Worm (Caenorhabditis elegans) whole organism, young adult: ENCODE measurements around the gene his-62.

Experiments
- C06A6.2 ChIP-seq: fragments of 200-800 bp; sonication (Bioruptor generic); conservative IDR thresholded peaks from 2 replicates; pipeline ENCODE4 v1.3.6; 2022; ENCODE audit warnings: missing genetic modification characterization, missing compliant biosample characterization
- dpff-1 ChIP-seq: sonication (generic microtip); optimal IDR thresholded peaks from 2 replicates; lab custom pipeline; 2017; ENCODE audit warnings: mild to moderate bottlenecking, missing genetic modification characterization, missing compliant biosample characterization
- nfya-1 ChIP-seq: sonication (generic microtip); optimal IDR thresholded peaks from 2 replicates; lab custom pipeline; 2017; ENCODE audit warnings: antibody characterized with exemption, missing compliant biosample characterization, missing genetic modification characterization, borderline replicate concordance; ENCODE audit not compliant: insufficient read depth
- snpc-4 ChIP-seq, 5 experiments: fragments of 150-350 bp in 1 of 5; sonication (generic microtip) in 4 of 5; optimal IDR thresholded peaks; 2 replicates each; lab custom pipeline; 2014 to 2018; ENCODE audit warnings: missing genetic modification characterization in 5 of 5, missing biosample characterization in 3 of 5, antibody characterized with exemption in 2 of 5, mild to moderate bottlenecking in 2 of 5, missing compliant biosample characterization in 2 of 5, missing genotype in 2 of 5, moderate library complexity in 2 of 5, missing genetic modification reagents in 1 of 5

DNA sequence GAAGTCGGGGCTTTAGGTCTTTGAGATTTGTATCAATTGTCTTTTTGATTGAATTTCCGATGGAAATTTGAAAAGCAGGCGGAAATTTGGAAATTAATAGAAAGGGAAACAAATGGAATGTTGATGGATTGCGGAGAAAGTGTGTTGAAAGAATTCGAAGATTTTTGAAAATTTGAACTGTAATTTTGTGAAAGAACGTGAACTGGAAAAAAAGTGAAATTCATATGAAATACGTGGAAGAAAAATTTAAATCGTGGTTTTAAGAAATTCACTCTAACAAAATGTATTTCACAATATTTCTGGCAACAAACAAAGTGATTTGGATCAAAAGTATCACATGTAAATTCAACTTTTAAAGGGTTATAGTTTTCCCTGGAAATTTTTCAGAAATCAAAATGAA is 40.4 kb upstream of the his-62 start, which contains the start of gene B0496.1:
- TF ChIP-seq dpff-1 (tag; lab: Kevin White, UChicago) = no peak
- TF ChIP-seq nfya-1 (tag; lab: Kevin White, UChicago) = no peak
- TF ChIP-seq C06A6.2 (GFP tag; lab: Robert Waterston, UW) = no peak
- no peak for TF ChIP-seq snpc-4 (GFP tag; optimal IDR thresholded peaks at IDR 0.05; lab: Kevin White, UChicago)
- TF ChIP-seq snpc-4 (tag; optimal IDR thresholded peaks at IDR 0.05; lab: Kevin White, UChicago) = no peak
